Worm (Caenorhabditis elegans) whole organism, L2 larva: ENCODE results near the gene cnnm-5.
"Not testable (repeated sequence)": the region's sequence is repeated elsewhere in the genome, so short reads cannot be mapped to it uniquely, and the experiment has no call there.

Source experiments
- ama-1 ChIP-seq: fragments of 150-350 bp; optimal IDR thresholded peaks from 2 replicates; lab custom pipeline; 2018; ENCODE audit warnings: inconsistent platforms
- ceh-82 ChIP-seq: fragments of 150-350 bp; optimal IDR thresholded peaks from 2 replicates; lab custom pipeline; 2014; ENCODE audit warnings: missing biosample characterization, missing genetic modification characterization
- elt-1 ChIP-seq: fragments of 150-350 bp; optimal IDR thresholded peaks from 2 replicates; lab custom pipeline; 2014; ENCODE audit warnings: missing biosample characterization, missing genetic modification characterization
- fos-1 ChIP-seq: fragments of 150-350 bp; optimal IDR thresholded peaks from 2 replicates; lab custom pipeline; 2014; ENCODE audit warnings: missing biosample characterization, missing genetic modification characterization
- lin-13 ChIP-seq: fragments of 150-350 bp; optimal IDR thresholded peaks from 2 replicates; lab custom pipeline; 2014; ENCODE audit warnings: missing biosample characterization, missing genetic modification reagents, missing genetic modification characterization
- mdl-1 ChIP-seq, 2 experiments: fragments of 150-350 bp in 1 of 2; sonication (generic microtip) in 1 of 2; optimal IDR thresholded peaks; 2 replicates each; lab custom pipeline; 2017; ENCODE audit warnings: missing biosample characterization in 2 of 2, missing genetic modification characterization in 2 of 2
- nhr-10 ChIP-seq: sonication (generic microtip); optimal IDR thresholded peaks from 2 replicates; lab custom pipeline; 2017; ENCODE audit warnings: missing biosample characterization, missing genetic modification characterization
- nhr-11 ChIP-seq: fragments of 150-350 bp; optimal IDR thresholded peaks from 2 replicates; lab custom pipeline; 2014; ENCODE audit warnings: missing biosample characterization, missing genetic modification characterization
- nhr-237 ChIP-seq: fragments of 150-350 bp; optimal IDR thresholded peaks from 2 replicates; lab custom pipeline; 2014; ENCODE audit warnings: missing biosample characterization, missing genetic modification characterization
- nhr-77 ChIP-seq: fragments of 150-350 bp; optimal IDR thresholded peaks from 2 replicates; lab custom pipeline; 2014; ENCODE audit warnings: missing biosample characterization, missing genetic modification characterization

DNA sequence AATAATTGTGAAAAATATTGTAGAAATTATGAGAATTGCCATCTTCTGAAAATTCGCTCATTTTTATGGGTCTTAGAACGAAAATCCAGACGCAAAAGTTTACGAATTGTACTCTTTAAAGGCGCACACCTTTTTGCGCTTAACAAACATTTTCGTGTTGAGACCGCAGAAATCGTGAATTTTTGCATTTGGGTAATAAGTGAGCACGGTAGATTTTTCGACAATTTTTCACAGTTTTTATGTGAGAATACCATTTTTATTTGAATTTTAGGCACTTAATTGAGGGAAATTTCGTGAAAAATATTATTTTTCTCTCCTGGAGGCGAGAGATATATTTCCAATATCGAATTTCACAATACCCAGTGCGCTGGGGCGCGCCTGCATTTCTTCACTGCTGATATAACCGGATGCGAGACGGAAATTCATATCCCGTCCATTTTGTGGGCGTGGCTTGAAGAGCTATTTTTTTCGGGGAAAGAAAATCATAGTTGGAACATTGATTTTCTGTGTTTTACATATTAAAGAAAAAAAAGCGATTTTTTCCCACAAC, 23.1 kb upstream of the cnnm-5 start, which contains the start of gene cyp-25A4:
- not testable (repeated sequence) for TF ChIP-seq ceh-82 (tag; lab: Kevin White, UChicago); ama-1; mdl-1 (tag; optimal IDR thresholded peaks at IDR 0.05; lab: Kevin White, UChicago); lin-13; nhr-10; nhr-237 (tag; lab: Kevin White, UChicago); elt-1; fos-1 (tag; lab: Kevin White, UChicago); nhr-11 (tag; lab: Kevin White, UChicago); nhr-77 (tag; lab: Kevin White, UChicago)
